Fruit fly (Drosophila melanogaster) whole organism, embryonic: Measurements from ENCODE around the gene Root.

ENCODE experiments used
- CG11398 ChIP-seq: fragments of 200-800 bp; sonication (Bioruptor generic); optimal IDR thresholded peaks from 2 replicates; lab custom pipeline; 2016; ENCODE audit warnings: missing biosample characterization, missing genetic modification characterization
- CG18599 ChIP-seq: fragments of 200-800 bp; sonication (Bioruptor generic); optimal IDR thresholded peaks from 3 replicates; lab custom pipeline; 2017; ENCODE audit warnings: missing biosample characterization, missing genetic modification characterization, mild to moderate bottlenecking, moderate library complexity, missing genetic modification reagents
- CG31224 ChIP-seq: fragments of 200-800 bp; sonication (Bioruptor generic); IDR thresholded peaks from 2 replicates; pipeline ENCODE4 v1.3.6; 2022; ENCODE audit warnings: missing biosample characterization, missing genetic modification characterization
- CG6689 ChIP-seq: fragments of 200-800 bp; sonication (Bioruptor generic); IDR thresholded peaks from 2 replicates; pipeline ENCODE4 v1.3.6; 2022; ENCODE audit warnings: missing biosample characterization, missing genetic modification characterization
- ERR ChIP-seq: fragments of 200-800 bp; sonication (Bioruptor generic); optimal IDR thresholded peaks from 2 replicates; lab custom pipeline; 2016; ENCODE audit warnings: missing biosample characterization, missing genetic modification characterization
- MBD-R2 ChIP-seq: fragments of 200-800 bp; sonication (Bioruptor generic); IDR thresholded peaks from 2 replicates; pipeline ENCODE4 v1.3.6; 2022; ENCODE audit warnings: missing biosample characterization, missing genetic modification characterization
- ato ChIP-seq: fragments of 200-800 bp; sonication (Bioruptor generic); IDR thresholded peaks from 2 replicates; pipeline ENCODE4 v1.3.6; 2022; ENCODE audit warnings: missing biosample characterization, missing genetic modification characterization; ENCODE audit not compliant: partially characterized antibody
- sr ChIP-seq: fragments of 200-800 bp; sonication (Bioruptor generic); IDR thresholded peaks from 3 replicates; pipeline ENCODE4 v1.3.6; 2022; ENCODE audit warnings: missing biosample characterization, missing genetic modification characterization
- stc ChIP-seq: fragments of 200-800 bp; sonication (Bioruptor generic); IDR thresholded peaks from 2 replicates; pipeline ENCODE4 v1.3.6; 2022; ENCODE audit warnings: missing biosample characterization, missing genetic modification characterization
- vnd ChIP-seq: fragments of 200-800 bp; sonication (Bioruptor generic); IDR thresholded peaks from 3 replicates; pipeline ENCODE4 v1.3.6; 2022; ENCODE audit warnings: missing biosample characterization, missing genetic modification characterization; ENCODE audit not compliant: partially characterized antibody
- zfh1 ChIP-seq: fragments of 200-800 bp; sonication (Bioruptor generic); IDR thresholded peaks from 3 replicates; pipeline ENCODE4 v1.3.6; 2022; ENCODE audit warnings: missing biosample characterization, missing genetic modification characterization

dm6 chr3R:24112320-24113069 is 591 bp upstream of the Root start, which contains the start of gene CG13605:
- peak; percentile 65; the same call in 1 of the 2 replicates for TF ChIP-seq stc
- peak; percentile 90 for TF ChIP-seq CG18599 (GFP tag; lab: Kevin White, UChicago)
- peak; percentile 66 for TF ChIP-seq CG31224 (GFP tag; lab: Robert Waterston, UW)
- peak; percentile 48; the same call in 1 of the 2 replicates for TF ChIP-seq MBD-R2 (GFP tag; lab: Robert Waterston, UW)
- TF ChIP-seq zfh1 (GFP tag; lab: Robert Waterston, UW), result peak; percentile 50; the same call in 1 of the 3 replicates
- TF ChIP-seq CG11398 (GFP tag; lab: Kevin White, UChicago), result no peak
- peak; percentile 57 for TF ChIP-seq CG6689 (GFP tag; lab: Robert Waterston, UW)
- no peak for TF ChIP-seq sr
- TF ChIP-seq ato (GFP tag; lab: Robert Waterston, UW), result no peak
- no peak for TF ChIP-seq vnd (GFP tag; lab: Robert Waterston, UW)
- no peak for TF ChIP-seq ERR (GFP tag; lab: Kevin White, UChicago)
